Worm (Caenorhabditis elegans) whole organism, L2 larva: ENCODE results near the gene tatn-1.

Experiments used
- C34F6.9 ChIP-seq: fragments of 150-350 bp; optimal IDR thresholded peaks from 2 replicates; lab custom pipeline; 2014; ENCODE audit warnings: missing biosample characterization, missing genetic modification characterization
- ZK546.5 ChIP-seq: sonication (generic microtip); optimal IDR thresholded peaks from 2 replicates; lab custom pipeline; 2017; ENCODE audit warnings: missing biosample characterization, missing genetic modification characterization
- ama-1 ChIP-seq: fragments of 150-350 bp; optimal IDR thresholded peaks from 2 replicates; lab custom pipeline; 2018; ENCODE audit warnings: inconsistent platforms
- ceh-82 ChIP-seq: fragments of 150-350 bp; optimal IDR thresholded peaks from 2 replicates; lab custom pipeline; 2014; ENCODE audit warnings: missing biosample characterization, missing genetic modification characterization
- elt-3 ChIP-seq: sonication (generic microtip); optimal IDR thresholded peaks from 2 replicates; lab custom pipeline; 2017; ENCODE audit warnings: missing biosample characterization, missing genetic modification characterization
- mbf-1 ChIP-seq: sonication (generic microtip); optimal IDR thresholded peaks from 2 replicates; lab custom pipeline; 2017; ENCODE audit warnings: missing biosample characterization, missing genetic modification characterization
- nhr-12 ChIP-seq: fragments of 150-350 bp; optimal IDR thresholded peaks from 2 replicates; lab custom pipeline; 2014; ENCODE audit warnings: missing biosample characterization, missing genetic modification characterization
- nhr-23 ChIP-seq: fragments of 150-350 bp; optimal IDR thresholded peaks from 2 replicates; lab custom pipeline; 2014; ENCODE audit warnings: missing biosample characterization, missing genetic modification reagents, missing genetic modification characterization
- nhr-25 ChIP-seq: fragments of 150-350 bp; sonication (generic microtip); optimal IDR thresholded peaks from 3 replicates; lab custom pipeline; 2014; ENCODE audit warnings: missing biosample characterization, missing genetic modification characterization
- skn-1 ChIP-seq: sonication (generic microtip); optimal IDR thresholded peaks from 2 replicates; lab custom pipeline; 2017; ENCODE audit warnings: missing biosample characterization, missing genetic modification characterization
- unc-39 ChIP-seq: fragments of 150-350 bp; optimal IDR thresholded peaks from 2 replicates; lab custom pipeline; 2014; ENCODE audit warnings: missing biosample characterization, missing genetic modification characterization

ce11 chrX:14793198-14793747, 2.5 kb downstream of the tatn-1 start, which contains the start of gene sprr-2:
- no peak for TF ChIP-seq ama-1 (lab: Kevin White, UChicago)
- no peak for TF ChIP-seq mbf-1
- TF ChIP-seq nhr-23 = no peak
- no peak for TF ChIP-seq ceh-82 (tag; lab: Kevin White, UChicago)
- no peak for TF ChIP-seq skn-1 (tag; lab: Kevin White, UChicago)
- TF ChIP-seq nhr-25 (tag; lab: Kevin White, UChicago) = no peak
- no peak for TF ChIP-seq elt-3 (tag; lab: Kevin White, UChicago)
- TF ChIP-seq nhr-12 (tag; lab: Kevin White, UChicago) = no peak
- no peak for TF ChIP-seq unc-39
- TF ChIP-seq ZK546.5 (tag; lab: Kevin White, UChicago) = no peak
- no peak for TF ChIP-seq C34F6.9 (tag; lab: Kevin White, UChicago)
